Fruit fly (Drosophila melanogaster) whole organism, embryonic: ENCODE data around the gene CG1927.

Source experiments
- Atf3 ChIP-seq: fragments of 200-800 bp; sonication (Bioruptor generic); optimal IDR thresholded peaks from 3 replicates; lab custom pipeline; 2016; ENCODE audit warnings: missing biosample characterization, missing genetic modification characterization
- CG10321 ChIP-seq: fragments of 200-800 bp; sonication (Bioruptor generic); IDR thresholded peaks from 2 replicates; pipeline ENCODE4 v1.3.6; 2022; ENCODE audit warnings: missing biosample characterization, missing genetic modification characterization
- CG10462 ChIP-seq: fragments of 200-800 bp; sonication (Bioruptor generic); optimal IDR thresholded peaks from 2 replicates; lab custom pipeline; 2016; ENCODE audit warnings: missing biosample characterization, missing genetic modification characterization
- CG10654 ChIP-seq: fragments of 200-800 bp; sonication (Bioruptor generic); optimal IDR thresholded peaks from 2 replicates; lab custom pipeline; 2016; ENCODE audit warnings: missing biosample characterization, missing genetic modification characterization
- CG10959 ChIP-seq: fragments of 200-800 bp; sonication (Bioruptor generic); IDR thresholded peaks from 2 replicates; pipeline ENCODE4 v1.3.6; 2022; ENCODE audit warnings: missing biosample characterization, missing genetic modification characterization
- CG11723 ChIP-seq: fragments of 200-800 bp; sonication (Bioruptor generic); optimal IDR thresholded peaks from 2 replicates; lab custom pipeline; 2017; ENCODE audit warnings: missing biosample characterization, mild to moderate bottlenecking, missing genetic modification characterization
- CG12219 ChIP-seq: fragments of 200-800 bp; sonication (Bioruptor generic); optimal IDR thresholded peaks from 3 replicates; lab custom pipeline; 2018; ENCODE audit warnings: missing biosample characterization, mild to moderate bottlenecking, missing genetic modification characterization
- CG1233 ChIP-seq: fragments of 200-800 bp; sonication (Bioruptor generic); optimal IDR thresholded peaks from 4 replicates; lab custom pipeline; 2018; ENCODE audit warnings: missing biosample characterization, mild to moderate bottlenecking, missing genetic modification characterization
- CG13624 ChIP-seq: fragments of 200-800 bp; sonication (Bioruptor generic); optimal IDR thresholded peaks from 2 replicates; lab custom pipeline; 2016; ENCODE audit warnings: missing biosample characterization, missing genetic modification characterization
- CG14050 ChIP-seq: fragments of 200-800 bp; sonication (Bioruptor generic); IDR thresholded peaks from 3 replicates; pipeline ENCODE4 v1.3.6; 2022; ENCODE audit warnings: missing biosample characterization, missing genetic modification characterization
- CG15514 ChIP-seq: fragments of 200-800 bp; sonication (Bioruptor generic); optimal IDR thresholded peaks from 3 replicates; lab custom pipeline; 2017; ENCODE audit warnings: missing biosample characterization, missing genetic modification characterization, mild to moderate bottlenecking, moderate library complexity, missing genetic modification reagents
- CG1647 ChIP-seq: fragments of 200-800 bp; sonication (Bioruptor generic); optimal IDR thresholded peaks from 3 replicates; lab custom pipeline; 2016; ENCODE audit warnings: missing biosample characterization, missing genetic modification characterization
- CG17802 ChIP-seq: fragments of 200-800 bp; sonication (Bioruptor generic); optimal IDR thresholded peaks from 2 replicates; lab custom pipeline; 2018; ENCODE audit warnings: missing biosample characterization, mild to moderate bottlenecking, missing genetic modification characterization, moderate library complexity
- CG2875 ChIP-seq: fragments of 200-800 bp; sonication (Bioruptor generic); optimal IDR thresholded peaks from 2 replicates; lab custom pipeline; 2017; ENCODE audit warnings: missing biosample characterization, mild to moderate bottlenecking, missing genetic modification characterization, missing genetic modification reagents
- CG31441 ChIP-seq: fragments of 200-800 bp; sonication (Bioruptor generic); IDR thresholded peaks from 2 replicates; pipeline ENCODE4 v1.3.6; 2022; ENCODE audit warnings: missing biosample characterization, missing genetic modification characterization
- CG3163 ChIP-seq: fragments of 200-800 bp; sonication (Bioruptor generic); optimal IDR thresholded peaks from 3 replicates; lab custom pipeline; 2016; ENCODE audit warnings: missing biosample characterization, missing genetic modification characterization
- CG34224 ChIP-seq: fragments of 200-800 bp; sonication (Bioruptor generic); IDR thresholded peaks from 3 replicates; pipeline ENCODE4 v1.3.6; 2022; ENCODE audit warnings: missing biosample characterization, missing genetic modification characterization; ENCODE audit not compliant: partially characterized antibody
- CG4820 ChIP-seq: fragments of 200-800 bp; sonication (Bioruptor generic); optimal IDR thresholded peaks from 3 replicates; lab custom pipeline; 2016; ENCODE audit warnings: missing biosample characterization, missing genetic modification characterization
- CG8944 ChIP-seq: fragments of 200-800 bp; sonication (Bioruptor generic); optimal IDR thresholded peaks from 3 replicates; lab custom pipeline; 2016; ENCODE audit warnings: missing biosample characterization, missing genetic modification characterization
- CG9215 ChIP-seq: fragments of 200-800 bp; sonication (Bioruptor generic); IDR thresholded peaks from 2 replicates; pipeline ENCODE4 v1.3.6; 2022; ENCODE audit warnings: missing biosample characterization, missing genetic modification characterization
- Camta ChIP-seq: fragments of 200-800 bp; sonication (Bioruptor generic); optimal IDR thresholded peaks from 2 replicates; lab custom pipeline; 2016; ENCODE audit warnings: missing biosample characterization, missing genetic modification characterization
- Dbx ChIP-seq: fragments of 200-800 bp; sonication (Bioruptor generic); IDR thresholded peaks from 3 replicates; pipeline ENCODE4 v1.3.6; 2022; ENCODE audit warnings: missing biosample characterization, missing genetic modification characterization
- Elba2 ChIP-seq: fragments of 200-800 bp; sonication (Bioruptor generic); optimal IDR thresholded peaks from 3 replicates; lab custom pipeline; 2016; ENCODE audit warnings: missing biosample characterization, missing genetic modification characterization
- HmgZ ChIP-seq: fragments of 200-800 bp; sonication (Bioruptor generic); optimal IDR thresholded peaks from 2 replicates; lab custom pipeline; 2018; ENCODE audit warnings: missing biosample characterization, mild to moderate bottlenecking, missing genetic modification characterization
- Lhr ChIP-seq: fragments of 200-800 bp; sonication (Bioruptor generic); optimal IDR thresholded peaks from 3 replicates; lab custom pipeline; 2017; ENCODE audit warnings: mild to moderate bottlenecking, missing biosample characterization, missing genetic modification reagents, missing genetic modification characterization
- Lim3 ChIP-seq: fragments of 200-800 bp; sonication (Bioruptor generic); IDR thresholded peaks from 2 replicates; pipeline ENCODE4 v1.3.6; 2022; ENCODE audit warnings: missing biosample characterization, missing genetic modification characterization
- Mes4 ChIP-seq: fragments of 200-800 bp; sonication (Bioruptor generic); optimal IDR thresholded peaks from 2 replicates; lab custom pipeline; 2016; ENCODE audit warnings: missing biosample characterization, missing genetic modification characterization
- NC2β ChIP-seq: fragments of 200-800 bp; sonication (Bioruptor generic); optimal IDR thresholded peaks from 2 replicates; lab custom pipeline; 2016; ENCODE audit warnings: missing biosample characterization, missing genetic modification characterization
- NFAT ChIP-seq: fragments of 200-800 bp; sonication (Bioruptor generic); IDR thresholded peaks from 2 replicates; pipeline ENCODE4 v1.3.6; 2022; ENCODE audit warnings: missing biosample characterization, missing genetic modification characterization
- Oaz ChIP-seq: fragments of 200-800 bp; sonication (Bioruptor generic); IDR thresholded peaks from 2 replicates; pipeline ENCODE4 v1.3.6; 2022; ENCODE audit warnings: missing biosample characterization, missing genetic modification characterization
- Opbp ChIP-seq: fragments of 200-800 bp; sonication (Bioruptor generic); IDR thresholded peaks from 3 replicates; pipeline ENCODE4 v1.3.6; 2022; ENCODE audit warnings: missing biosample characterization, missing genetic modification characterization; ENCODE audit not compliant: partially characterized antibody
- Poxn ChIP-seq: fragments of 200-800 bp; sonication (Bioruptor generic); IDR thresholded peaks from 2 replicates; pipeline ENCODE4 v1.3.6; 2022; ENCODE audit warnings: missing biosample characterization, missing genetic modification characterization
- Ravus ChIP-seq: fragments of 200-800 bp; sonication (Bioruptor generic); IDR thresholded peaks from 2 replicates; pipeline ENCODE4 v1.3.6; 2022; ENCODE audit warnings: missing biosample characterization, missing genetic modification characterization
- Vsx1 ChIP-seq: fragments of 200-800 bp; sonication (Bioruptor generic); optimal IDR thresholded peaks from 2 replicates; lab custom pipeline; 2017; ENCODE audit warnings: missing biosample characterization, mild to moderate bottlenecking, missing genetic modification characterization, missing genetic modification reagents
- bbx ChIP-seq: fragments of 200-800 bp; sonication (Bioruptor generic); IDR thresholded peaks from 2 replicates; pipeline ENCODE4 v1.3.6; 2022; ENCODE audit warnings: missing biosample characterization, missing genetic modification characterization; ENCODE audit not compliant: partially characterized antibody
- bigmax ChIP-seq: fragments of 200-800 bp; sonication (Bioruptor generic); optimal IDR thresholded peaks from 2 replicates; lab custom pipeline; 2018; ENCODE audit warnings: missing biosample characterization, mild to moderate bottlenecking, missing genetic modification characterization
- caup ChIP-seq: fragments of 200-800 bp; sonication (Bioruptor generic); optimal IDR thresholded peaks from 3 replicates; lab custom pipeline; 2017; ENCODE audit warnings: missing biosample characterization, mild to moderate bottlenecking, missing genetic modification characterization, moderate library complexity; ENCODE audit not compliant: severe bottlenecking
- croc ChIP-seq: fragments of 200-800 bp; sonication (Bioruptor generic); conservative IDR thresholded peaks from 3 replicates; pipeline ENCODE4 v1.3.6; 2022; ENCODE audit warnings: missing biosample characterization, missing genetic modification characterization
- da ChIP-seq: fragments of 200-800 bp; sonication (Bioruptor generic); optimal IDR thresholded peaks from 2 replicates; lab custom pipeline; 2016; ENCODE audit warnings: missing biosample characterization, missing genetic modification characterization
- dmrt99B ChIP-seq: fragments of 200-800 bp; sonication (Bioruptor generic); optimal IDR thresholded peaks from 2 replicates; lab custom pipeline; 2018; ENCODE audit warnings: missing biosample characterization, mild to moderate bottlenecking, missing genetic modification characterization, moderate library complexity
- fd96Cb ChIP-seq: fragments of 200-800 bp; sonication (Bioruptor generic); optimal IDR thresholded peaks from 2 replicates; lab custom pipeline; 2018; ENCODE audit warnings: missing biosample characterization, mild to moderate bottlenecking, missing genetic modification characterization, moderate library complexity
- ham ChIP-seq: fragments of 200-800 bp; sonication (Bioruptor generic); IDR thresholded peaks from 2 replicates; pipeline ENCODE4 v1.3.6; 2022; ENCODE audit warnings: missing biosample characterization, missing genetic modification characterization
- jumu ChIP-seq: fragments of 200-800 bp; sonication (Bioruptor generic); optimal IDR thresholded peaks from 3 replicates; lab custom pipeline; 2016; ENCODE audit warnings: missing biosample characterization, missing genetic modification characterization
- kah ChIP-seq: fragments of 200-800 bp; sonication (Bioruptor generic); optimal IDR thresholded peaks from 2 replicates; lab custom pipeline; 2018; ENCODE audit warnings: missing biosample characterization, mild to moderate bottlenecking, missing genetic modification characterization
- maf-S ChIP-seq: fragments of 200-800 bp; sonication (Bioruptor generic); optimal IDR thresholded peaks from 2 replicates; lab custom pipeline; 2016; ENCODE audit warnings: missing biosample characterization, missing genetic modification characterization
- nmo ChIP-seq: fragments of 200-800 bp; sonication (Bioruptor generic); optimal IDR thresholded peaks from 2 replicates; lab custom pipeline; 2018; ENCODE audit warnings: missing biosample characterization, mild to moderate bottlenecking, missing genetic modification characterization, moderate library complexity
- otp ChIP-seq: fragments of 200-800 bp; sonication (Bioruptor generic); IDR thresholded peaks from 3 replicates; pipeline ENCODE4, ENCODE4 v1.3.6; 2022; ENCODE audit warnings: missing biosample characterization, missing genetic modification characterization
- sob ChIP-seq: fragments of 200-800 bp; sonication (Bioruptor generic); IDR thresholded peaks from 2 replicates; pipeline ENCODE4 v1.3.6; 2022; ENCODE audit warnings: missing biosample characterization, missing genetic modification characterization
- tin ChIP-seq: fragments of 200-800 bp; sonication (Bioruptor generic); optimal IDR thresholded peaks from 3 replicates; lab custom pipeline; 2016; ENCODE audit warnings: missing biosample characterization, missing genetic modification characterization
- unc-4 ChIP-seq: fragments of 200-800 bp; sonication (Bioruptor generic); IDR thresholded peaks from 2 replicates; pipeline ENCODE4 v1.3.6; 2022; ENCODE audit warnings: missing biosample characterization, missing genetic modification characterization; ENCODE audit not compliant: partially characterized antibody
- unpg ChIP-seq: fragments of 200-800 bp; sonication (Bioruptor generic); optimal IDR thresholded peaks from 3 replicates; lab custom pipeline; 2018; ENCODE audit warnings: missing biosample characterization, mild to moderate bottlenecking, missing genetic modification characterization, moderate library complexity

The CG1927 gene

DNA sequence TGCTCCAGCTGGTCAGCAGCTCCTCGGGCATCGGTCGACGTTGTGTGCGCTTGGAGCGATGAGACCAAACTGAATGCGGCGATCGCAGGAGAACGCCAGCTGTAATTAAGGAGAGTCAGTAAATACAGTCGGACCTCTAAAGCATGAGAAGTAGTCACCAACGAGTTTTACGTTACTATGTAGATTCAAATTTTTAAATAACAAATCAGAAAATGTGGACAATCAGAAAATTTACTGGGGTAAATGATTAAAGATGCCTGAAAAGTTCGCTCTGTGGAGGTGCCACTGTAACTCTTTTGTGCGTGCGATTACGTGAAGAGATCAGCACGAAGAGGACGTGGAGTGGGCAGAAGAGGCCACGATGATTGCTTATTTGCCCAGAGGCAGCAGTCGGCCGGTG lies 6.9 kb downstream of the CG1927 start, which contains the start of gene SCOT (continued):
- TF ChIP-seq CG3163 (GFP tag; lab: Kevin White, UChicago) (peak; percentile 74), bbx (GFP tag; lab: Robert Waterston, UW) (no peak), otp (GFP tag; lab: Robert Waterston, UW) (peak; percentile 80), Atf3 (peak; percentile 27), dmrt99B (tag; lab: Kevin White, UChicago) (no peak), Vsx1 (GFP tag; lab: Kevin White, UChicago) (no peak), CG10462 (GFP tag; lab: Kevin White, UChicago) (no peak), CG2875 (peak; percentile 69), kah (GFP tag; lab: Kevin White, UChicago) (no peak), Lim3 (GFP tag; lab: Robert Waterston, UW) (no peak), CG1647 (GFP tag; lab: Kevin White, UChicago) (peak; percentile 18), NFAT (no peak), CG15514 (no peak), Dbx (GFP tag; lab: Robert Waterston, UW) (peak; percentile 13; the same call in 1 of the 3 replicates), CG13624 (no peak), Poxn (GFP tag; lab: Robert Waterston, UW) (0 out of 2 replicates have a peak, but pooled peaks have one; percentile 11), CG12219 (GFP tag; lab: Kevin White, UChicago) (peak; percentile 75), CG9215 (peak; percentile 57), jumu (GFP tag; lab: Kevin White, UChicago) (peak; percentile 68), ham (GFP tag; lab: Robert Waterston, UW) (no peak), Camta (peak; percentile 76), bigmax (no peak), fd96Cb (tag; lab: Kevin White, UChicago) (peak; percentile 57), maf-S (GFP tag; lab: Kevin White, UChicago) (no peak), CG34224 (no peak), Ravus (no peak; the same call in 1 of the 2 replicates), CG1233 (GFP tag; lab: Kevin White, UChicago) (no peak), unc-4 (GFP tag; lab: Robert Waterston, UW) (no peak), HmgZ (tag; lab: Kevin White, UChicago) (peak; percentile 42), Oaz (GFP tag; lab: Robert Waterston, UW) (peak; percentile 58), nmo (GFP tag; lab: Kevin White, UChicago) (peak; percentile 76), da (GFP tag; lab: Kevin White, UChicago) (peak; percentile 62), CG10959 (GFP tag; lab: Robert Waterston, UW) (peak; percentile 65), Elba2 (GFP tag; lab: Kevin White, UChicago) (peak; percentile 25), caup (no peak), CG8944 (GFP tag; lab: Kevin White, UChicago) (peak; percentile 71), CG10321 (peak; percentile 47; the same call in 1 of the 2 replicates), Lhr (GFP tag; lab: Kevin White, UChicago) (no peak), sob (GFP tag; lab: Robert Waterston, UW) (peak; percentile 76), croc (GFP tag; lab: Robert Waterston, UW) (peak; percentile 76), Opbp (GFP tag; lab: Robert Waterston, UW) (no peak), tin (GFP tag; lab: Kevin White, UChicago) (peak; percentile 41), CG14050 (GFP tag; lab: Robert Waterston, UW) (peak; percentile 75), CG31441 (no peak; the same call in 1 of the 2 replicates), CG10654 (no peak), unpg (GFP tag; lab: Kevin White, UChicago) (no peak), Mes4 (GFP tag; lab: Kevin White, UChicago) (peak; percentile 56), CG4820 (GFP tag; lab: Kevin White, UChicago) (peak; percentile 50), NC2β (GFP tag; lab: Kevin White, UChicago) (peak; percentile 58), CG17802 (tag; lab: Kevin White, UChicago) (peak; percentile 51), CG11723 (GFP tag; lab: Kevin White, UChicago) (no peak)
